Worm (Caenorhabditis elegans) whole organism, late embryonic: ENCODE data around the gene tag-243.
A peak's percentile ranks its signal among the peaks of the same experiment; 100 is the strongest.

Experiments
- C08G9.2 ChIP-seq: sonication (generic microtip); optimal IDR thresholded peaks from 2 replicates; lab custom pipeline; 2016; ENCODE audit warnings: mild to moderate bottlenecking, missing genetic modification characterization, moderate library complexity, missing compliant biosample characterization
- F13H6.1 ChIP-seq: sonication (generic microtip); optimal IDR thresholded peaks from 2 replicates; lab custom pipeline; 2016; ENCODE audit warnings: missing genetic modification characterization, missing compliant biosample characterization
- K02D7.2 ChIP-seq: sonication (generic microtip); optimal IDR thresholded peaks from 2 replicates; lab custom pipeline; 2017; ENCODE audit warnings: mild to moderate bottlenecking, missing genetic modification characterization, missing compliant biosample characterization
- T23F11.4 ChIP-seq: fragments of 200-800 bp; sonication (Bioruptor generic); optimal IDR thresholded peaks from 2 replicates; lab custom pipeline; 2018; ENCODE audit warnings: mild to moderate bottlenecking, missing genetic modification characterization, missing compliant biosample characterization
- Y22D7AL.16 ChIP-seq: sonication (generic microtip); optimal IDR thresholded peaks from 2 replicates; lab custom pipeline; 2016; ENCODE audit warnings: missing genetic modification characterization, missing compliant biosample characterization
- ahr-1 ChIP-seq: sonication (generic microtip); optimal IDR thresholded peaks from 2 replicates; lab custom pipeline; 2016; ENCODE audit warnings: missing genetic modification characterization, missing compliant biosample characterization
- ama-1 ChIP-seq: fragments of 150-350 bp; optimal IDR thresholded peaks from 2 replicates; lab custom pipeline; 2014
- ceh-18 ChIP-seq: sonication (generic microtip); optimal IDR thresholded peaks from 2 replicates; lab custom pipeline; 2016; ENCODE audit warnings: missing genetic modification characterization, missing compliant biosample characterization
- ceh-2 ChIP-seq: sonication (generic microtip); optimal IDR thresholded peaks from 2 replicates; lab custom pipeline; 2016; ENCODE audit warnings: missing genotype, missing genetic modification characterization, missing compliant biosample characterization
- ceh-24 ChIP-seq: sonication (generic microtip); optimal IDR thresholded peaks from 2 replicates; lab custom pipeline; 2016; ENCODE audit warnings: mild to moderate bottlenecking, missing genetic modification characterization, missing compliant biosample characterization
- ceh-30 ChIP-seq: fragments of 150-350 bp; optimal IDR thresholded peaks from 2 replicates; lab custom pipeline; 2014; ENCODE audit warnings: missing biosample characterization, missing genetic modification characterization
- ceh-31 ChIP-seq: sonication (generic microtip); optimal IDR thresholded peaks from 2 replicates; lab custom pipeline; 2016; ENCODE audit warnings: missing genetic modification characterization, missing compliant biosample characterization
- ceh-34 ChIP-seq: sonication (generic microtip); optimal IDR thresholded peaks from 2 replicates; lab custom pipeline; 2016; ENCODE audit warnings: mild to moderate bottlenecking, missing genetic modification characterization, missing compliant biosample characterization
- ceh-45 ChIP-seq: fragments of 200-800 bp; sonication (Bioruptor generic); IDR thresholded peaks from 2 replicates; pipeline ENCODE4 v1.3.6; 2022; ENCODE audit warnings: missing genetic modification reagents, missing genetic modification characterization, missing compliant biosample characterization
- ceh-48 ChIP-seq: sonication (generic microtip); optimal IDR thresholded peaks from 2 replicates; lab custom pipeline; 2016; ENCODE audit warnings: missing genetic modification characterization, inconsistent platforms, missing compliant biosample characterization
- dmd-4 ChIP-seq: sonication (generic microtip); optimal IDR thresholded peaks from 2 replicates; lab custom pipeline; 2016; ENCODE audit warnings: borderline replicate concordance, missing genetic modification characterization, missing compliant biosample characterization
- dve-1 ChIP-seq: sonication (generic microtip); optimal IDR thresholded peaks from 2 replicates; lab custom pipeline; 2017; ENCODE audit warnings: antibody characterized with exemption, mild to moderate bottlenecking, missing genetic modification characterization, missing compliant biosample characterization
- elt-2 ChIP-seq: sonication (generic microtip); optimal IDR thresholded peaks from 2 replicates; lab custom pipeline; 2016; ENCODE audit warnings: missing genetic modification reagents, missing genetic modification characterization, missing compliant biosample characterization
- elt-4 ChIP-seq: sonication (generic microtip); optimal IDR thresholded peaks from 2 replicates; lab custom pipeline; 2016; ENCODE audit warnings: missing genetic modification characterization, missing compliant biosample characterization
- eyg-1 ChIP-seq: sonication (generic microtip); optimal IDR thresholded peaks from 2 replicates; lab custom pipeline; 2016; ENCODE audit warnings: missing genotype, missing genetic modification characterization, missing compliant biosample characterization
- fax-1 ChIP-seq: sonication (generic microtip); optimal IDR thresholded peaks from 2 replicates; lab custom pipeline; 2016; ENCODE audit warnings: missing genotype, missing genetic modification characterization, missing compliant biosample characterization
- fkh-6 ChIP-seq: sonication (generic microtip); optimal IDR thresholded peaks from 2 replicates; lab custom pipeline; 2016; ENCODE audit warnings: missing genetic modification characterization, missing compliant biosample characterization
- gmeb-2 ChIP-seq: sonication (generic microtip); optimal IDR thresholded peaks from 2 replicates; lab custom pipeline; 2016; ENCODE audit warnings: missing genetic modification characterization, inconsistent platforms, missing compliant biosample characterization
- hlh-13 ChIP-seq: fragments of 200-800 bp; sonication (Bioruptor generic); optimal IDR thresholded peaks from 2 replicates; lab custom pipeline; 2018; ENCODE audit warnings: mild to moderate bottlenecking, missing genetic modification characterization, missing compliant biosample characterization
- hlh-30 ChIP-seq: sonication (generic microtip); optimal IDR thresholded peaks from 2 replicates; lab custom pipeline; 2017; ENCODE audit warnings: antibody characterized with exemption, missing genetic modification characterization, missing compliant biosample characterization; ENCODE audit not compliant: insufficient read depth
- lim-6 ChIP-seq: sonication (generic microtip); optimal IDR thresholded peaks from 2 replicates; lab custom pipeline; 2016; ENCODE audit warnings: missing genetic modification characterization, missing compliant biosample characterization
- madf-2 ChIP-seq: sonication (generic microtip); optimal IDR thresholded peaks from 2 replicates; lab custom pipeline; 2017; ENCODE audit warnings: missing genetic modification characterization, missing compliant biosample characterization
- nhr-11 ChIP-seq: fragments of 150-350 bp; optimal IDR thresholded peaks from 2 replicates; lab custom pipeline; 2014; ENCODE audit warnings: missing biosample characterization, missing genetic modification characterization
- nhr-232 ChIP-seq: sonication (generic microtip); optimal IDR thresholded peaks from 2 replicates; lab custom pipeline; 2016; ENCODE audit warnings: missing genetic modification characterization, missing compliant biosample characterization
- odd-2 ChIP-seq: sonication (generic microtip); optimal IDR thresholded peaks from 2 replicates; lab custom pipeline; 2017; ENCODE audit warnings: antibody characterized with exemption, mild to moderate bottlenecking, missing genetic modification characterization, missing compliant biosample characterization
- pag-3 ChIP-seq: sonication (generic microtip); optimal IDR thresholded peaks from 2 replicates; lab custom pipeline; 2016; ENCODE audit warnings: missing compliant biosample characterization, missing genetic modification characterization, borderline replicate concordance
- pax-1 ChIP-seq: fragments of 150-350 bp; optimal IDR thresholded peaks from 2 replicates; lab custom pipeline; 2014; ENCODE audit warnings: missing biosample characterization, missing genetic modification characterization
- pha-2 ChIP-seq: sonication (generic microtip); optimal IDR thresholded peaks from 2 replicates; lab custom pipeline; 2017; ENCODE audit warnings: mild to moderate bottlenecking, missing genetic modification characterization, missing compliant biosample characterization
- pha-4 ChIP-seq: fragments of 150-350 bp; optimal IDR thresholded peaks from 2 replicates; lab custom pipeline; 2018; ENCODE audit warnings: missing biosample characterization, missing genetic modification reagents, missing genetic modification characterization
- pqm-1 ChIP-seq: sonication (generic microtip); optimal IDR thresholded peaks from 2 replicates; lab custom pipeline; 2016; ENCODE audit warnings: missing genetic modification characterization, missing compliant biosample characterization
- pros-1 ChIP-seq: fragments of 150-350 bp; optimal IDR thresholded peaks from 2 replicates; lab custom pipeline; 2014; ENCODE audit warnings: missing biosample characterization, missing genetic modification reagents, missing genetic modification characterization
- ref-2 ChIP-seq: sonication (generic microtip); optimal IDR thresholded peaks from 2 replicates; lab custom pipeline; 2016; ENCODE audit warnings: missing genetic modification characterization, missing compliant biosample characterization
- sdc-2 ChIP-seq: sonication (generic microtip); optimal IDR thresholded peaks from 2 replicates; lab custom pipeline; 2016; ENCODE audit warnings: missing genotype, missing genetic modification characterization, missing compliant biosample characterization
- sox-2 ChIP-seq: fragments of 200-800 bp; sonication (Bioruptor generic); IDR thresholded peaks from 2 replicates; pipeline ENCODE4 v1.3.6; 2022; ENCODE audit warnings: missing genetic modification reagents, missing genetic modification characterization, missing compliant biosample characterization
- syd-9 ChIP-seq: sonication (generic microtip); optimal IDR thresholded peaks from 2 replicates; lab custom pipeline; 2016; ENCODE audit warnings: mild to moderate bottlenecking, missing genetic modification characterization, moderate library complexity, missing compliant biosample characterization
- ttx-3 ChIP-seq: sonication (generic microtip); optimal IDR thresholded peaks from 2 replicates; lab custom pipeline; 2016; ENCODE audit warnings: missing genetic modification reagents, missing genetic modification characterization, missing compliant biosample characterization
- unc-3 ChIP-seq, 2 experiments: fragments of 200-800 bp in 1 of 2; sonication (Bioruptor generic) in 1 of 2; sonication (generic microtip) in 1 of 2; conservative IDR thresholded peaks in 1 of 2; optimal IDR thresholded peaks in 1 of 2; 2 replicates each; pipeline versions ENCODE4 v1.3.6 to Lab custom; 2016 to 2022; ENCODE audit warnings: missing compliant biosample characterization in 2 of 2, missing genetic modification characterization in 2 of 2, missing genetic modification reagents in 1 of 2
- unc-42 ChIP-seq: sonication (generic microtip); optimal IDR thresholded peaks from 2 replicates; lab custom pipeline; 2016; ENCODE audit warnings: missing genotype, missing genetic modification characterization, missing compliant biosample characterization
- zip-5 ChIP-seq: sonication (generic microtip); optimal IDR thresholded peaks from 2 replicates; lab custom pipeline; 2016; ENCODE audit warnings: missing genetic modification characterization, missing compliant biosample characterization
- ztf-16 ChIP-seq: sonication (generic microtip); optimal IDR thresholded peaks from 2 replicates; lab custom pipeline; 2017; ENCODE audit warnings: missing genetic modification characterization, missing compliant biosample characterization

tag-243 gene

DNA sequence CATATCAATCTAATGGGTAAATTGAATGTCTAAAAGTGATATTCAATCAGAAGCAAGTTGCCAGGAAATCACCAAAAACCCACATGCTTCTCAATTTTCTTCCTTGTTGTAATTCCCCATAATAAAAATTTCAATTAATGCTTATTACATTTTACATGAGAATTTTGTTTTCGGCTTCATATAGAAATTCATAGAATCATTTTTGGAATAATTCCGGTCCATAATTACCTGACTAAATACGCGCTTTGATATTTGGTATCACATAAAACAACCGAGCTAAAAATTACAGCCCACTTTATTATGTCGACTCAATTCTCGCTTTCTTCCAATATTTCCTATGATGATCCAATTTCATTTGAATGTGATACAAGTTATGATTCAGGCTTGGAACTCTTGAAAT is 16.3 kb downstream of the tag-243 start, which contains the start of gene srg-13:
Gene srg-13 (plus strand): TSS at position 301 of the 400 bp plus-strand sequence.
- TF ChIP-seq pag-3 (tag; lab: Kevin White, UChicago) = no peak
- no peak for TF ChIP-seq nhr-232 (tag; lab: Kevin White, UChicago)
- no peak for TF ChIP-seq ceh-48 (tag; lab: Kevin White, UChicago)
- TF ChIP-seq pros-1 (tag; lab: Kevin White, UChicago) = no peak
- no peak for TF ChIP-seq ceh-34 (tag; lab: Kevin White, UChicago)
- TF ChIP-seq hlh-13 (GFP tag; lab: Kevin White, UChicago) = no peak
- TF ChIP-seq dmd-4 (tag; lab: Kevin White, UChicago) = no peak

DNA sequence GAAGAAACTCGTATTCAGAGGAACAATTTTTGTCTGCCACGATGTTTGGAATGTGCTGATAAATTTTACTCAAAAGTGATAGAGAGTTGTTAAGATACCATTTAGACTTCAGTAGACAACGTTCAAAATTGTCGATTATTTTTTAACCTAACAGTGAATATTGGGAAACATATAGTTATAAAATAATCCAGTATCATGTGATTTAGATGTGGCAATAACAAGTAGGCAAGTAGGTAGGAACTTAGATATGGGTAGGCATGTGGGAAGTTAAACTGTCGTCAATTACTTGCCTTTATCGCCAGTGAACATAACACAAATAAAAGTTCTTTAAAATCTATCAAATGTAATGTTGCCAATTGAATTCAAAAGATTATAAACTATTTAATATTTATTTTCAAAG is 16.8 kb downstream of the tag-243 start, which contains the start of gene T23F11.11:
Gene T23F11.11 (minus strand): TSS at position 101 of the 400 bp plus-strand sequence.
- TF ChIP-seq odd-2 (tag; lab: Kevin White, UChicago) (no peak), ceh-45 (GFP tag; lab: Robert Waterston, UW) (no peak), ama-1 (lab: Kevin White, UChicago) (no peak), C08G9.2 (tag; lab: Kevin White, UChicago) (no peak), madf-2 (tag; lab: Kevin White, UChicago) (no peak), ref-2 (tag; lab: Kevin White, UChicago) (no peak), ceh-18 (tag; lab: Kevin White, UChicago) (no peak), ceh-30 (tag; lab: Kevin White, UChicago) (no peak), sox-2 (no peak), unc-3 (GFP tag; conservative IDR thresholded peaks at IDR 0.05; lab: Robert Waterston, UW) (no peak), unc-3 (tag; optimal IDR thresholded peaks at IDR 0.05; lab: Kevin White, UChicago) (no peak), zip-5 (no peak), K02D7.2 (no peak), eyg-1 (tag; lab: Kevin White, UChicago) (no peak)

DNA sequence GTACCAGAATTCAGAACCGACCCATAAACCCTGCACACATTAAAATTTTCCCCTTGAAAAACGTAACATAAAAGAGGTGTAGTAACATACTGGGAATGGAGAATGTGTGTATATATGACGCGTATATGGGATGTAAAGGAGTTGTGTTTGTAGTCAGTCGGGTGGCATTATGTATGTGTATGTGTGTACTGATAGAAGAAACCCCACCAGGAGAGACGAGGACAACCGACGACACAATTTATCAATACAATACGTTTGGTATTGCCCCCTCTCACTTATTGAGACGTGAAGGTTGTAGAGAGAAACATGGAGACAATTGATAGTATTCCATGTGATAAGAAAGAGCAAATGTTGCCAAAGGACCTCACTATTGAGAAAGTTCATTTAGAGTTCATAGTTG is 20.2 kb downstream of the tag-243 start:
- no peak for TF ChIP-seq ceh-34 (tag; lab: Kevin White, UChicago)
- TF ChIP-seq T23F11.4 (GFP tag; lab: Kevin White, UChicago) = peak; percentile 7
- TF ChIP-seq elt-2 (tag; lab: Kevin White, UChicago) = peak; percentile 35
- no peak for TF ChIP-seq ama-1 (lab: Kevin White, UChicago)

DNA sequence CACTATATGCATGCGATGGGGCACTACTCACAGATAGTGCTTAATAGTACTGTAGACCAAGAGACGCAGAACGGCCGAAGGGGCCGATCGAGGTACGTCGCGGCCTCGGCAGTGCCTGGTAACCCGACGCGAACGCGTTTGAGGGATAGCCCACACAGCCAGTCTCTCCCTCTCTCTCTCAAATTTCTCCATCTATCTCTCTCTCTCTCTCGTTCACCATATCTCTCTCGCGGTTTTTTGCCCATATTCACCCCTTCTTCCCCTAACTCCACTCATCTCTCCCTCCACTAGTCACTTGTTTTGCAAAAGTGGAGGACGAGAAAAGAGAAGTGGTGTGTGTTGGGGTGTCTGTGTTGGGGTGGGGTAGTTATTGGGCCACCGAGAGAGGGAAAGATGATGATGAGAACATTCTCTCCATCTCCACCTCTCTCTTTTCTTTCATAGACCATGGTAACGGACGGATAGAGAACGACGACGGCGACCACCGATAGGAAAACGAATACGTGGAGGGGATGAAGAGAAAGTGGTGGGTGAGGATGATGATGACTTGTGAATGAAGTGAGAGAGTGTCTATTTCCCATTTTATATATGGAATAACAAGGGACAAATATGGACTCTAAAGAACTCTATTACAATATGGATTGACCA is 21.4 kb downstream of the tag-243 start:
- TF ChIP-seq ahr-1 (tag; lab: Kevin White, UChicago) (no peak), ceh-24 (tag; lab: Kevin White, UChicago) (no peak), unc-42 (tag; lab: Kevin White, UChicago) (peak; percentile 20), elt-4 (tag; lab: Kevin White, UChicago) (no peak), sdc-2 (tag; lab: Kevin White, UChicago) (peak; percentile 48), dve-1 (tag; lab: Kevin White, UChicago) (no peak), fkh-6 (no peak), hlh-13 (GFP tag; lab: Kevin White, UChicago) (no peak), nhr-11 (no peak), ceh-30 (tag; lab: Kevin White, UChicago) (peak; percentile 38), T23F11.4 (GFP tag; lab: Kevin White, UChicago) (peak; percentile 99), ceh-2 (tag; lab: Kevin White, UChicago) (peak; percentile 41), ref-2 (tag; lab: Kevin White, UChicago) (peak; percentile 63), F13H6.1 (tag; lab: Kevin White, UChicago) (no peak), ceh-31 (tag; lab: Kevin White, UChicago) (peak; percentile 70), pha-2 (tag; lab: Kevin White, UChicago) (no peak), pqm-1 (tag; lab: Kevin White, UChicago) (no peak), ama-1 (lab: Kevin White, UChicago) (no peak), ceh-34 (tag; lab: Kevin White, UChicago) (peak; percentile 92), hlh-30 (tag; lab: Kevin White, UChicago) (peak; percentile 60), ttx-3 (tag; lab: Kevin White, UChicago) (no peak), dmd-4 (tag; lab: Kevin White, UChicago) (peak; percentile 43), fax-1 (no peak), pax-1 (tag; lab: Kevin White, UChicago) (no peak), syd-9 (peak; percentile 34), Y22D7AL.16 (no peak), ztf-16 (tag; lab: Kevin White, UChicago) (no peak), gmeb-2 (tag; lab: Kevin White, UChicago) (no peak), pha-4 (no peak), C08G9.2 (tag; lab: Kevin White, UChicago) (peak; percentile 26), lim-6 (tag; lab: Kevin White, UChicago) (no peak)
